Worm (Caenorhabditis elegans) whole organism, late embryonic: ENCODE data around the gene che-12.

ENCODE experiments used
- C38D4.7 ChIP-seq: fragments of 200-800 bp; sonication (Bioruptor generic); optimal IDR thresholded peaks from 2 replicates; lab custom pipeline; 2018; ENCODE audit warnings: mild to moderate bottlenecking, missing genetic modification characterization, moderate library complexity, missing compliant biosample characterization
- ama-1 ChIP-seq: fragments of 150-350 bp; optimal IDR thresholded peaks from 2 replicates; lab custom pipeline; 2014
- ceh-31 ChIP-seq: sonication (generic microtip); optimal IDR thresholded peaks from 2 replicates; lab custom pipeline; 2016; ENCODE audit warnings: missing genetic modification characterization, missing compliant biosample characterization
- ceh-9 ChIP-seq: sonication (generic microtip); optimal IDR thresholded peaks from 2 replicates; lab custom pipeline; 2016; ENCODE audit warnings: mild to moderate bottlenecking, missing genetic modification characterization, inconsistent platforms, missing compliant biosample characterization
- fax-1 ChIP-seq: sonication (generic microtip); optimal IDR thresholded peaks from 2 replicates; lab custom pipeline; 2016; ENCODE audit warnings: missing genotype, missing genetic modification characterization, missing compliant biosample characterization
- hlh-6 ChIP-seq: sonication (generic microtip); optimal IDR thresholded peaks from 2 replicates; lab custom pipeline; 2016; ENCODE audit warnings: missing genotype, missing genetic modification characterization, missing compliant biosample characterization
- madf-2 ChIP-seq: sonication (generic microtip); optimal IDR thresholded peaks from 2 replicates; lab custom pipeline; 2017; ENCODE audit warnings: missing genetic modification characterization, missing compliant biosample characterization
- nfya-1 ChIP-seq: sonication (generic microtip); optimal IDR thresholded peaks from 2 replicates; lab custom pipeline; 2017; ENCODE audit warnings: missing genetic modification characterization, mild to moderate bottlenecking, missing compliant biosample characterization, antibody characterized with exemption, moderate library complexity
- nhr-11 ChIP-seq: fragments of 150-350 bp; optimal IDR thresholded peaks from 2 replicates; lab custom pipeline; 2014; ENCODE audit warnings: missing biosample characterization, missing genetic modification characterization
- pha-4 ChIP-seq: fragments of 150-350 bp; optimal IDR thresholded peaks from 2 replicates; lab custom pipeline; 2018; ENCODE audit warnings: missing biosample characterization, missing genetic modification reagents, missing genetic modification characterization
- rnt-1 ChIP-seq: sonication (generic microtip); optimal IDR thresholded peaks from 2 replicates; lab custom pipeline; 2016; ENCODE audit warnings: missing genetic modification characterization, missing compliant biosample characterization
- sox-4 ChIP-seq: sonication (generic microtip); optimal IDR thresholded peaks from 2 replicates; lab custom pipeline; 2017; ENCODE audit warnings: mild to moderate bottlenecking, missing genetic modification characterization, inconsistent platforms, missing compliant biosample characterization
- tbx-2 ChIP-seq: sonication (generic microtip); optimal IDR thresholded peaks from 2 replicates; lab custom pipeline; 2016; ENCODE audit warnings: missing genetic modification characterization, missing compliant biosample characterization

ce11 chrV:10320101-10320761 lies 13.0 kb upstream of the che-12 start, which contains the start of the genes gna-1 and B0024.13:
- TF ChIP-seq tbx-2 (tag; lab: Kevin White, UChicago) (peak; percentile 63), ceh-31 (tag; lab: Kevin White, UChicago) (peak; percentile 89), rnt-1 (tag; lab: Kevin White, UChicago) (no peak), ama-1 (lab: Kevin White, UChicago) (no peak), fax-1 (tag; lab: Kevin White, UChicago) (no peak), pha-4 (tag; lab: Kevin White, UChicago) (no peak), ceh-9 (tag; lab: Kevin White, UChicago) (no peak), sox-4 (tag; lab: Kevin White, UChicago) (no peak), nhr-11 (tag; lab: Kevin White, UChicago) (no peak), madf-2 (tag; lab: Kevin White, UChicago) (no peak), hlh-6 (tag; lab: Kevin White, UChicago) (no peak), C38D4.7 (GFP tag; lab: Kevin White, UChicago) (no peak), nfya-1 (no peak)
